Fruit fly (Drosophila melanogaster) whole organism, prepupa: ENCODE data around the gene CG4080.

Experiments used
- Blimp-1 ChIP-seq: fragments of 200-800 bp; sonication (Bioruptor generic); optimal IDR thresholded peaks from 3 replicates; lab custom pipeline; 2017; ENCODE audit warnings: missing biosample characterization, missing genetic modification characterization, mild to moderate bottlenecking, moderate library complexity, missing genetic modification reagents
- CG10669 ChIP-seq: fragments of 200-800 bp; sonication (Bioruptor generic); optimal IDR thresholded peaks from 3 replicates; lab custom pipeline; 2018; ENCODE audit warnings: missing biosample characterization, mild to moderate bottlenecking, missing genetic modification characterization, moderate library complexity
- CG11762 ChIP-seq: fragments of 200-800 bp; sonication (Bioruptor generic); optimal IDR thresholded peaks from 3 replicates; lab custom pipeline; 2016; ENCODE audit warnings: missing biosample characterization, missing genetic modification characterization; ENCODE audit not compliant: insufficient read depth
- CG11902 ChIP-seq: fragments of 200-800 bp; sonication (Bioruptor generic); optimal IDR thresholded peaks from 3 replicates; lab custom pipeline; 2016; ENCODE audit warnings: missing biosample characterization, missing genetic modification characterization
- CG15336 ChIP-seq: fragments of 200-800 bp; sonication (Bioruptor generic); IDR thresholded peaks from 2 replicates; pipeline ENCODE4 v1.3.6; 2022; ENCODE audit warnings: missing biosample characterization, missing genetic modification characterization
- CG1621 ChIP-seq: fragments of 200-800 bp; sonication (Bioruptor generic); optimal IDR thresholded peaks from 3 replicates; lab custom pipeline; 2018; ENCODE audit warnings: missing biosample characterization, mild to moderate bottlenecking, missing genetic modification characterization
- CG16779 ChIP-seq: fragments of 200-800 bp; sonication (Bioruptor generic); optimal IDR thresholded peaks from 3 replicates; lab custom pipeline; 2017; ENCODE audit warnings: missing biosample characterization, mild to moderate bottlenecking, missing genetic modification characterization
- CG3032 ChIP-seq: fragments of 200-800 bp; optimal IDR thresholded peaks from 2 replicates; lab custom pipeline; 2019; ENCODE audit warnings: missing biosample characterization, mild to moderate bottlenecking, missing genetic modification characterization, moderate library complexity
- CG31627 ChIP-seq: fragments of 200-800 bp; sonication (Bioruptor generic); optimal IDR thresholded peaks from 3 replicates; lab custom pipeline; 2016; ENCODE audit warnings: missing biosample characterization, missing genetic modification characterization
- CG32006 ChIP-seq: fragments of 200-800 bp; sonication (Bioruptor generic); optimal IDR thresholded peaks from 3 replicates; lab custom pipeline; 2017; ENCODE audit warnings: missing biosample characterization, mild to moderate bottlenecking, missing genetic modification characterization
- CG34406 ChIP-seq: fragments of 200-800 bp; sonication (Bioruptor generic); optimal IDR thresholded peaks from 3 replicates; lab custom pipeline; 2016; ENCODE audit warnings: missing biosample characterization, missing genetic modification characterization
- CG4318 ChIP-seq: fragments of 200-800 bp; sonication (Bioruptor generic); optimal IDR thresholded peaks from 3 replicates; lab custom pipeline; 2017; ENCODE audit warnings: missing biosample characterization, mild to moderate bottlenecking, missing genetic modification characterization
- CG6163 ChIP-seq: fragments of 200-800 bp; sonication (Bioruptor generic); IDR thresholded peaks from 3 replicates; pipeline ENCODE4 v1.3.6; 2022; ENCODE audit warnings: missing biosample characterization, missing genetic modification characterization
- CG6276 ChIP-seq: fragments of 200-800 bp; sonication (Bioruptor generic); optimal IDR thresholded peaks from 2 replicates; lab custom pipeline; 2017; ENCODE audit warnings: missing biosample characterization, mild to moderate bottlenecking, missing genetic modification characterization
- CG6808 ChIP-seq: fragments of 200-800 bp; sonication (Bioruptor generic); optimal IDR thresholded peaks from 3 replicates; lab custom pipeline; 2017; ENCODE audit warnings: missing biosample characterization, missing genetic modification characterization, mild to moderate bottlenecking, moderate library complexity, missing genetic modification reagents
- CG6854 ChIP-seq: fragments of 200-800 bp; sonication (Bioruptor generic); optimal IDR thresholded peaks from 2 replicates; lab custom pipeline; 2017; ENCODE audit warnings: missing biosample characterization, mild to moderate bottlenecking, missing genetic modification characterization
- CG8119 ChIP-seq: fragments of 200-800 bp; sonication (Bioruptor generic); IDR thresholded peaks from 3 replicates; pipeline ENCODE4 v1.3.6; 2022; ENCODE audit warnings: missing biosample characterization, missing genetic modification characterization
- CG8319 ChIP-seq: fragments of 200-800 bp; sonication (Bioruptor generic); optimal IDR thresholded peaks from 3 replicates; lab custom pipeline; 2016; ENCODE audit warnings: missing biosample characterization, missing genetic modification characterization
- CG8632 ChIP-seq: fragments of 200-800 bp; sonication (Bioruptor generic); optimal IDR thresholded peaks from 3 replicates; lab custom pipeline; 2016; ENCODE audit warnings: missing biosample characterization, missing genetic modification characterization
- CG9139 ChIP-seq: fragments of 200-800 bp; sonication (Bioruptor generic); optimal IDR thresholded peaks from 3 replicates; lab custom pipeline; 2017; ENCODE audit warnings: missing biosample characterization, mild to moderate bottlenecking, missing genetic modification characterization
- Eip78C ChIP-seq: fragments of 200-800 bp; sonication (Bioruptor generic); peaks from one replicate; lab custom pipeline; 2016; ENCODE audit warnings: missing biosample characterization, missing genetic modification characterization
- Eip93F ChIP-seq: fragments of 200-800 bp; sonication (Bioruptor generic); optimal IDR thresholded peaks from 2 replicates; lab custom pipeline; 2016; ENCODE audit warnings: missing biosample characterization, mild to moderate bottlenecking, missing genetic modification characterization
- Ets21C ChIP-seq: fragments of 200-800 bp; sonication (Bioruptor generic); optimal IDR thresholded peaks from 3 replicates; lab custom pipeline; 2016; ENCODE audit warnings: missing biosample characterization, missing genetic modification characterization
- Ets96B ChIP-seq: fragments of 200-800 bp; optimal IDR thresholded peaks from 2 replicates; lab custom pipeline; 2019; ENCODE audit warnings: missing biosample characterization, mild to moderate bottlenecking, missing genetic modification characterization, moderate library complexity
- Gug ChIP-seq: fragments of 200-800 bp; sonication (Bioruptor generic); IDR thresholded peaks from 2 replicates; pipeline ENCODE4 v1.3.6; 2022; ENCODE audit warnings: missing biosample characterization, missing genetic modification characterization
- Hr39 ChIP-seq: fragments of 200-800 bp; sonication (Bioruptor generic); optimal IDR thresholded peaks from 2 replicates; lab custom pipeline; 2016; ENCODE audit warnings: missing biosample characterization, missing genetic modification characterization
- Met ChIP-seq: fragments of 200-800 bp; sonication (Bioruptor generic); optimal IDR thresholded peaks from 3 replicates; lab custom pipeline; 2016; ENCODE audit warnings: missing biosample characterization, missing genetic modification characterization
- Sox102F ChIP-seq: fragments of 200-800 bp; sonication (Bioruptor generic); optimal IDR thresholded peaks from 2 replicates; lab custom pipeline; 2016; ENCODE audit warnings: missing biosample characterization, mild to moderate bottlenecking, missing genetic modification characterization
- Sox14 ChIP-seq: fragments of 200-800 bp; sonication (Bioruptor generic); optimal IDR thresholded peaks from 3 replicates; lab custom pipeline; 2016; ENCODE audit warnings: missing biosample characterization, missing genetic modification characterization
- Sox15 ChIP-seq: fragments of 200-800 bp; sonication (Bioruptor generic); optimal IDR thresholded peaks from 3 replicates; lab custom pipeline; 2016; ENCODE audit warnings: missing biosample characterization, missing genetic modification characterization
- achi ChIP-seq: fragments of 200-800 bp; sonication (Bioruptor generic); optimal IDR thresholded peaks from 3 replicates; lab custom pipeline; 2016; ENCODE audit warnings: missing biosample characterization, missing genetic modification characterization
- acj6 ChIP-seq: fragments of 200-800 bp; sonication (Bioruptor generic); optimal IDR thresholded peaks from 3 replicates; lab custom pipeline; 2016; ENCODE audit warnings: missing biosample characterization, missing genetic modification characterization
- cyc ChIP-seq: fragments of 200-800 bp; sonication (Bioruptor generic); optimal IDR thresholded peaks from 3 replicates; lab custom pipeline; 2016; ENCODE audit warnings: missing biosample characterization, missing genetic modification characterization
- dac ChIP-seq: fragments of 200-800 bp; sonication (Bioruptor generic); optimal IDR thresholded peaks from 2 replicates; lab custom pipeline; 2017; ENCODE audit warnings: missing biosample characterization, mild to moderate bottlenecking, missing genetic modification characterization
- dsx ChIP-seq: fragments of 200-800 bp; optimal IDR thresholded peaks from 3 replicates; lab custom pipeline; 2019; ENCODE audit warnings: missing biosample characterization, mild to moderate bottlenecking, missing genetic modification characterization, moderate library complexity; ENCODE audit not compliant: poor library complexity, severe bottlenecking
- eg ChIP-seq: fragments of 200-800 bp; sonication (Bioruptor generic); IDR thresholded peaks from 3 replicates; pipeline ENCODE4 v1.3.6; 2022; ENCODE audit warnings: missing biosample characterization, missing genetic modification characterization
- esn ChIP-seq: fragments of 200-800 bp; sonication (Bioruptor generic); optimal IDR thresholded peaks from 2 replicates; lab custom pipeline; 2016; ENCODE audit warnings: missing biosample characterization, mild to moderate bottlenecking, missing genetic modification characterization, moderate library complexity
- fd59A ChIP-seq: fragments of 200-800 bp; sonication (Bioruptor generic); optimal IDR thresholded peaks from 2 replicates; lab custom pipeline; 2017; ENCODE audit warnings: missing biosample characterization, mild to moderate bottlenecking, missing genetic modification characterization, missing genetic modification reagents
- fd85E ChIP-seq: fragments of 200-800 bp; sonication (Bioruptor generic); optimal IDR thresholded peaks from 3 replicates; lab custom pipeline; 2016; ENCODE audit warnings: missing biosample characterization, missing genetic modification characterization
- fkh ChIP-seq: fragments of 200-800 bp; sonication (Bioruptor generic); optimal IDR thresholded peaks from 3 replicates; lab custom pipeline; 2017; ENCODE audit warnings: missing biosample characterization, mild to moderate bottlenecking, missing genetic modification characterization, moderate library complexity
- lz ChIP-seq: fragments of 200-800 bp; sonication (Bioruptor generic); optimal IDR thresholded peaks from 3 replicates; lab custom pipeline; 2016; ENCODE audit warnings: missing biosample characterization, missing genetic modification characterization
- net ChIP-seq: fragments of 200-800 bp; sonication (Bioruptor generic); optimal IDR thresholded peaks from 3 replicates; lab custom pipeline; 2016; ENCODE audit warnings: missing biosample characterization, missing genetic modification characterization
- spab ChIP-seq: fragments of 200-800 bp; sonication (Bioruptor generic); optimal IDR thresholded peaks from 2 replicates; lab custom pipeline; 2017; ENCODE audit warnings: missing biosample characterization, mild to moderate bottlenecking, missing genetic modification characterization, missing genetic modification reagents
- ss ChIP-seq, 2 experiments: fragments of 200-800 bp; sonication (Bioruptor generic); optimal IDR thresholded peaks; 2 replicates in 1 of 2; 3 replicates in 1 of 2; lab custom pipeline; 2017 to 2018; ENCODE audit warnings: mild to moderate bottlenecking in 2 of 2, missing biosample characterization in 2 of 2, missing genetic modification characterization in 2 of 2, moderate library complexity in 1 of 2
- svp ChIP-seq: fragments of 200-800 bp; sonication (Bioruptor generic); peaks from one replicate; lab custom pipeline; 2016; ENCODE audit warnings: missing biosample characterization, missing genetic modification characterization
- topi ChIP-seq: fragments of 200-800 bp; sonication (Bioruptor generic); optimal IDR thresholded peaks from 3 replicates; lab custom pipeline; 2016; ENCODE audit warnings: missing biosample characterization, missing genetic modification characterization

The CG4080 gene

dm6 chr3L:9368665-9369064, 30.4 kb downstream of the CG4080 start:
- TF ChIP-seq spab (GFP tag; lab: Kevin White, UChicago): no peak
- TF ChIP-seq svp (GFP tag; lab: Kevin White, UChicago): peak; percentile 77
- no peak for TF ChIP-seq CG15336 (GFP tag; lab: Robert Waterston, UW)

dm6 chr3L:9367431-9367867, 31.6 kb downstream of the CG4080 start:
- no peak for TF ChIP-seq net (GFP tag; lab: Kevin White, UChicago)
- TF ChIP-seq CG16779 (tag; lab: Kevin White, UChicago): peak; percentile 84
- no peak for TF ChIP-seq CG4318 (GFP tag; lab: Kevin White, UChicago)
- peak; percentile 24 for TF ChIP-seq Ets96B (tag; lab: Kevin White, UChicago)
- peak; percentile 27 for TF ChIP-seq Eip78C (GFP tag; lab: Kevin White, UChicago)
- TF ChIP-seq Hr39 (GFP tag; lab: Kevin White, UChicago): no peak
- TF ChIP-seq achi (GFP tag; lab: Kevin White, UChicago): no peak
- peak; percentile 77 for TF ChIP-seq CG6808 (GFP tag; lab: Kevin White, UChicago)
- no peak for TF ChIP-seq CG8319 (GFP tag; lab: Kevin White, UChicago)
- no peak for TF ChIP-seq lz
- TF ChIP-seq CG15336 (GFP tag; lab: Robert Waterston, UW): peak; percentile 72
- peak; percentile 46 for TF ChIP-seq CG10669 (GFP tag; lab: Kevin White, UChicago)
- no peak for TF ChIP-seq acj6
- TF ChIP-seq topi (GFP tag; lab: Kevin White, UChicago): no peak
- TF ChIP-seq Gug (GFP tag; lab: Robert Waterston, UW): no peak
- TF ChIP-seq eg: peak; percentile 81
- peak; percentile 8 for TF ChIP-seq CG3032 (tag; lab: Kevin White, UChicago)
- peak; percentile 84 for TF ChIP-seq CG9139 (GFP tag; lab: Kevin White, UChicago)
- TF ChIP-seq svp (GFP tag; lab: Kevin White, UChicago): no peak
- TF ChIP-seq spab (GFP tag; lab: Kevin White, UChicago): peak; percentile 59
- TF ChIP-seq fd85E (GFP tag; lab: Kevin White, UChicago): no peak
- TF ChIP-seq dsx (GFP tag; lab: Kevin White, UChicago): peak; percentile 41
- peak; percentile 59; the same call in 1 of the 3 replicates for TF ChIP-seq CG6163 (GFP tag; lab: Robert Waterston, UW)
- no peak for TF ChIP-seq Blimp-1 (GFP tag; lab: Kevin White, UChicago)
- peak; percentile 20 for TF ChIP-seq CG34406 (GFP tag; lab: Kevin White, UChicago)
- no peak for TF ChIP-seq fd59A
- TF ChIP-seq Sox14: peak; percentile 30
- TF ChIP-seq CG1621 (tag; lab: Kevin White, UChicago): peak; percentile 41
- peak; percentile 54 for TF ChIP-seq CG6854 (GFP tag; lab: Kevin White, UChicago)
- peak; percentile 88 for TF ChIP-seq CG6276 (GFP tag; lab: Kevin White, UChicago)
- TF ChIP-seq ss (GFP tag; optimal IDR thresholded peaks at IDR 0.05; lab: Kevin White, UChicago): peak; percentile 78 to 81
- no peak for TF ChIP-seq Sox102F (GFP tag; lab: Kevin White, UChicago)
- TF ChIP-seq dac: peak; percentile 26
- TF ChIP-seq esn: no peak
- no peak for TF ChIP-seq Met
- no peak for TF ChIP-seq CG32006 (GFP tag; lab: Kevin White, UChicago)
- TF ChIP-seq CG8119 (GFP tag; lab: Robert Waterston, UW): peak; percentile 72; the same call in 2 of the 3 replicates
- TF ChIP-seq CG8632: no peak

- TF ChIP-seq CG6163 (GFP tag; lab: Robert Waterston, UW): peak; percentile 69
- peak; percentile 2 for TF ChIP-seq achi (GFP tag; lab: Kevin White, UChicago)
- peak; percentile 30 for TF ChIP-seq cyc (GFP tag; lab: Kevin White, UChicago)
- TF ChIP-seq net (GFP tag; lab: Kevin White, UChicago): no peak
- no peak for TF ChIP-seq Ets21C
- no peak for TF ChIP-seq CG11762
- no peak for TF ChIP-seq CG6276 (GFP tag; lab: Kevin White, UChicago)
- no peak for TF ChIP-seq CG4318 (GFP tag; lab: Kevin White, UChicago)
- no peak for TF ChIP-seq CG6854 (GFP tag; lab: Kevin White, UChicago)
- TF ChIP-seq svp (GFP tag; lab: Kevin White, UChicago): peak; percentile 64
- peak; percentile 11 for TF ChIP-seq fkh (GFP tag; lab: Kevin White, UChicago)
- TF ChIP-seq topi (GFP tag; lab: Kevin White, UChicago): no peak
- TF ChIP-seq CG31627 (GFP tag; lab: Kevin White, UChicago): peak; percentile 26
- peak; percentile 4 for TF ChIP-seq CG11902 (GFP tag; lab: Kevin White, UChicago)
- peak; percentile 30 for TF ChIP-seq Eip93F (GFP tag; lab: Kevin White, UChicago)
- peak; percentile 62 for TF ChIP-seq esn
- TF ChIP-seq spab (GFP tag; lab: Kevin White, UChicago): no peak
- TF ChIP-seq lz: peak; percentile 38
- TF ChIP-seq CG34406 (GFP tag; lab: Kevin White, UChicago): no peak
- peak; percentile 77 for TF ChIP-seq Eip78C (GFP tag; lab: Kevin White, UChicago)
- TF ChIP-seq Sox15: no peak
- TF ChIP-seq CG3032 (tag; lab: Kevin White, UChicago): peak; percentile 24
These were observed 32.1 kb downstream of the CG4080 start, which contains the start of the genes Klp67A and CG4452 for dm6 chr3L:9366850-9367430. Gene Klp67A (minus strand): TSS chr3L:9367046. Gene CG4452 (plus strand): TSS chr3L:9367377.
